Worm (Caenorhabditis elegans): ENCODE data around the gene ugt-4.

Gene ugt-4

ce11 chrV:12814481-12814882 lies 19.3 kb upstream of the ugt-4 start (continued):
- peak; percentile 31 for TF ChIP-seq F52B5.7 (tag; optimal IDR thresholded peaks at IDR 0.05)
- no peak for TF ChIP-seq ztf-6 (GFP tag; IDR thresholded peaks at IDR 0.05)

ce11 chrV:12814022-12814421 lies 18.9 kb upstream of the ugt-4 start, which contains the start of gene ZC443.3:
TSS of gene ZC443.3 (minus strand) at chrV:12814122.
- no peak for TF ChIP-seq madf-10 (tag; optimal IDR thresholded peaks at IDR 0.05)
- no peak for TF ChIP-seq repo-1 (tag; optimal IDR thresholded peaks at IDR 0.05)
- TF ChIP-seq zfh-2 (GFP tag; conservative IDR thresholded peaks at IDR 0.05): no peak
- TF ChIP-seq efl-1 (GFP tag; optimal IDR thresholded peaks at IDR 0.05): no peak
- no peak for TF ChIP-seq lin-40 (tag; optimal IDR thresholded peaks at IDR 0.05)
- no peak for TF ChIP-seq ztf-25 (GFP tag; IDR thresholded peaks at IDR 0.05)
- TF ChIP-seq atf-7 (tag; optimal IDR thresholded peaks at IDR 0.05): no peak
- TF ChIP-seq rpc-1 (optimal IDR thresholded peaks at IDR 0.05): no peak
- TF ChIP-seq rpc-1 (tag; optimal IDR thresholded peaks at IDR 0.05): no peak
- no peak for TF ChIP-seq F33H1.4 (GFP tag; IDR thresholded peaks at IDR 0.05)
- no peak for TF ChIP-seq attf-6 (GFP tag; IDR thresholded peaks at IDR 0.05)
- TF ChIP-seq Y79H2A.3 (GFP tag; conservative IDR thresholded peaks at IDR 0.05): no peak
- TF ChIP-seq rcor-1 (GFP tag; IDR thresholded peaks at IDR 0.05): no peak
- no peak for TF ChIP-seq F10E7.11 (tag; optimal IDR thresholded peaks at IDR 0.05)
- no peak for TF ChIP-seq C06A6.2 (GFP tag; conservative IDR thresholded peaks at IDR 0.05)
- TF ChIP-seq madf-8 (GFP tag; conservative IDR thresholded peaks at IDR 0.05): no peak

ce11 chrV:12811810-12812209 lies 16.7 kb upstream of the ugt-4 start:
- TF ChIP-seq egl-18 (GFP tag; IDR thresholded peaks at IDR 0.05) (no peak), nfya-1 (tag; optimal IDR thresholded peaks at IDR 0.05; ENCODE audit: borderline replicate concordance, insufficient read depth) (no peak), F22D6.2 (tag; optimal IDR thresholded peaks at IDR 0.05) (no peak), madf-6 (GFP tag; IDR thresholded peaks at IDR 0.05) (no peak), snpc-1.1 (tag; optimal IDR thresholded peaks at IDR 0.05; ENCODE audit: insufficient read depth) (no peak), cebp-1 (GFP tag; IDR thresholded peaks at IDR 0.05) (no peak), cebp-1 (tag; optimal IDR thresholded peaks at IDR 0.05) (peak; percentile 23), Y95B8A.8 (GFP tag; IDR thresholded peaks at IDR 0.05) (0 out of 2 replicates have a peak, but pooled peaks have one; percentile 20), nhr-90 (tag; optimal IDR thresholded peaks at IDR 0.05) (no peak), Y56A3A.18 (GFP tag; IDR thresholded peaks at IDR 0.05) (no peak), hlh-26 (GFP tag; conservative IDR thresholded peaks at IDR 0.05) (no peak), F33H1.4 (GFP tag; IDR thresholded peaks at IDR 0.05) (no peak), egl-44 (GFP tag; IDR thresholded peaks at IDR 0.05) (no peak), lir-1 (GFP tag; conservative IDR thresholded peaks at IDR 0.05) (peak; percentile 43; the same call in 1 of the 2 replicates), C06A6.2 (GFP tag; conservative IDR thresholded peaks at IDR 0.05) (peak; percentile 12; the same call in 1 of the 2 replicates), lin-26 (GFP tag; IDR thresholded peaks at IDR 0.05) (no peak), K11D2.4 (GFP tag; IDR thresholded peaks at IDR 0.05) (0 out of 2 replicates have a peak, but pooled peaks have one; percentile 14), mxl-1 (tag; optimal IDR thresholded peaks at IDR 0.05) (no peak), Y53G8AR.9 (GFP tag; conservative IDR thresholded peaks at IDR 0.05) (no peak), sdz-38 (tag; optimal IDR thresholded peaks at IDR 0.05) (no peak), mcd-1 (GFP tag; IDR thresholded peaks at IDR 0.05) (no peak), nfyb-1 (GFP tag; IDR thresholded peaks at IDR 0.05) (0 out of 2 replicates have a peak, but pooled peaks have one; percentile 63), ceh-100 (GFP tag; IDR thresholded peaks at IDR 0.05) (no peak), pbrm-1 (GFP tag; IDR thresholded peaks at IDR 0.05) (no peak), ama-1 (optimal IDR thresholded peaks at IDR 0.05) (no peak), ama-1 (GFP tag; optimal IDR thresholded peaks at IDR 0.05) (peak in 1 of 2 experiments; percentile 55)
